Worm (Caenorhabditis elegans) whole organism, L1 larva: ENCODE results near the gene Y17G7B.3.

Experiments used
- C04F5.9 ChIP-seq: sonication (generic microtip); optimal IDR thresholded peaks from 2 replicates; lab custom pipeline; 2016; ENCODE audit warnings: missing genetic modification characterization, missing compliant biosample characterization
- C16A3.4 ChIP-seq: fragments of 150-350 bp; optimal IDR thresholded peaks from 2 replicates; lab custom pipeline; 2014; ENCODE audit warnings: missing biosample characterization, missing genetic modification characterization
- F16B12.6 ChIP-seq: fragments of 150-350 bp; optimal IDR thresholded peaks from 2 replicates; lab custom pipeline; 2014; ENCODE audit warnings: missing biosample characterization, missing genetic modification characterization
- aha-1 ChIP-seq: fragments of 150-350 bp; optimal IDR thresholded peaks from 2 replicates; lab custom pipeline; 2014; ENCODE audit warnings: missing biosample characterization, missing genetic modification characterization
- ama-1 ChIP-seq: fragments of 150-350 bp; optimal IDR thresholded peaks from 2 replicates; lab custom pipeline; 2014
- ceh-8 ChIP-seq: fragments of 200-800 bp; sonication (Bioruptor generic); optimal IDR thresholded peaks from 2 replicates; lab custom pipeline; 2018; ENCODE audit warnings: mild to moderate bottlenecking, missing genetic modification characterization, moderate library complexity, missing compliant biosample characterization
- ces-1 ChIP-seq: fragments of 150-350 bp; optimal IDR thresholded peaks from 2 replicates; lab custom pipeline; 2014; ENCODE audit warnings: missing biosample characterization, missing genetic modification reagents, missing genetic modification characterization
- dpl-1 ChIP-seq, 3 experiments: fragments of 150-350 bp in 2 of 3; sonication (generic microtip) in 1 of 3; optimal IDR thresholded peaks; 2 replicates each; lab custom pipeline; 2014 to 2017; ENCODE audit warnings: missing biosample characterization in 3 of 3, missing genetic modification characterization in 3 of 3, missing genetic modification reagents in 3 of 3
- dsc-1 ChIP-seq: sonication (generic microtip); optimal IDR thresholded peaks from 2 replicates; lab custom pipeline; 2016; ENCODE audit warnings: mild to moderate bottlenecking, missing genetic modification characterization, missing compliant biosample characterization
- efl-1 ChIP-seq, 4 experiments: fragments of 150-350 bp; optimal IDR thresholded peaks in 3 of 4; peaks in 1 of 4; 1 replicate in 1 of 4; 2 replicates in 3 of 4; lab custom pipeline; 2014; ENCODE audit warnings: missing biosample characterization in 2 of 4, missing genetic modification characterization in 2 of 4, missing genetic modification reagents in 2 of 4
- efl-3 ChIP-seq: fragments of 200-800 bp; sonication (Bioruptor generic); optimal IDR thresholded peaks from 2 replicates; lab custom pipeline; 2018; ENCODE audit warnings: mild to moderate bottlenecking, missing genetic modification characterization, missing compliant biosample characterization
- egl-13 ChIP-seq: sonication (generic microtip); optimal IDR thresholded peaks from 2 replicates; lab custom pipeline; 2016; ENCODE audit warnings: missing genotype, missing genetic modification reagents, missing genetic modification characterization, missing compliant biosample characterization
- elt-2 ChIP-seq: sonication (generic microtip); optimal IDR thresholded peaks from 2 replicates; lab custom pipeline; 2016; ENCODE audit warnings: missing genetic modification characterization, mild to moderate bottlenecking, inconsistent platforms, missing compliant biosample characterization, missing genetic modification reagents
- elt-3 ChIP-seq, 6 experiments: fragments of 150-350 bp in 1 of 6; sonication (generic microtip); optimal IDR thresholded peaks; 2 replicates each; lab custom pipeline; 2017 to 2018; ENCODE audit warnings: missing biosample characterization in 6 of 6, missing genetic modification characterization in 6 of 6, inconsistent platforms in 1 of 6
- fkh-4 ChIP-seq: sonication (generic microtip); optimal IDR thresholded peaks from 2 replicates; lab custom pipeline; 2016; ENCODE audit warnings: missing compliant biosample characterization, missing genetic modification characterization, borderline replicate concordance
- grh-1 ChIP-seq: fragments of 200-800 bp; sonication (Bioruptor generic); IDR thresholded peaks from 2 replicates; pipeline ENCODE4 v1.3.6; 2022; ENCODE audit warnings: missing genetic modification reagents, missing genetic modification characterization, missing compliant biosample characterization
- hpl-2 ChIP-seq: fragments of 150-350 bp; optimal IDR thresholded peaks from 2 replicates; lab custom pipeline; 2014; ENCODE audit warnings: missing biosample characterization, missing genetic modification reagents, missing genetic modification characterization
- lin-13 ChIP-seq: fragments of 150-350 bp; optimal IDR thresholded peaks from 2 replicates; lab custom pipeline; 2014; ENCODE audit warnings: missing biosample characterization, missing genetic modification reagents, missing genetic modification characterization
- lin-15B ChIP-seq: fragments of 150-350 bp; sonication (generic microtip); optimal IDR thresholded peaks from 3 replicates; lab custom pipeline; 2014; ENCODE audit warnings: missing biosample characterization, missing genetic modification characterization
- lsy-2 ChIP-seq, 2 experiments: fragments of 150-350 bp; optimal IDR thresholded peaks; 2 replicates each; lab custom pipeline; 2014; ENCODE audit warnings: missing biosample characterization in 2 of 2, missing genetic modification characterization in 2 of 2
- mef-2 ChIP-seq: fragments of 150-350 bp; optimal IDR thresholded peaks from 2 replicates; lab custom pipeline; 2014; ENCODE audit warnings: missing biosample characterization, missing genetic modification characterization
- mep-1 ChIP-seq: fragments of 150-350 bp; optimal IDR thresholded peaks from 2 replicates; lab custom pipeline; 2014; ENCODE audit warnings: missing biosample characterization, missing genetic modification characterization
- nhr-12 ChIP-seq: sonication (generic microtip); optimal IDR thresholded peaks from 2 replicates; lab custom pipeline; 2017; ENCODE audit warnings: missing biosample characterization, missing genetic modification characterization
- nhr-19 ChIP-seq: fragments of 200-800 bp; sonication (Bioruptor generic); conservative IDR thresholded peaks from 2 replicates; pipeline ENCODE4 v1.3.6; 2022; ENCODE audit warnings: missing genetic modification characterization, missing compliant biosample characterization
- nhr-20 ChIP-seq: sonication (generic microtip); optimal IDR thresholded peaks from 2 replicates; lab custom pipeline; 2016; ENCODE audit warnings: mild to moderate bottlenecking, missing genetic modification characterization, missing compliant biosample characterization
- nhr-237 ChIP-seq: fragments of 150-350 bp; optimal IDR thresholded peaks from 2 replicates; lab custom pipeline; 2014; ENCODE audit warnings: missing biosample characterization, missing genetic modification characterization
- nhr-47 ChIP-seq: sonication (generic microtip); optimal IDR thresholded peaks from 2 replicates; lab custom pipeline; 2016; ENCODE audit warnings: mild to moderate bottlenecking, missing genetic modification characterization, moderate library complexity, missing compliant biosample characterization
- nhr-71 ChIP-seq: sonication (generic microtip); optimal IDR thresholded peaks from 2 replicates; lab custom pipeline; 2016; ENCODE audit warnings: mild to moderate bottlenecking, missing genetic modification characterization, moderate library complexity, missing compliant biosample characterization
- nhr-76 ChIP-seq: sonication (generic microtip); optimal IDR thresholded peaks from 2 replicates; lab custom pipeline; 2017; ENCODE audit warnings: missing biosample characterization, missing genetic modification characterization
- nhr-85 ChIP-seq: sonication (generic microtip); peaks from one replicate; lab custom pipeline; 2016; ENCODE audit warnings: missing genetic modification characterization, inconsistent platforms, missing compliant biosample characterization
- pax-3 ChIP-seq: fragments of 200-800 bp; sonication (Bioruptor generic); optimal IDR thresholded peaks from 2 replicates; lab custom pipeline; 2018; ENCODE audit warnings: mild to moderate bottlenecking, missing genetic modification characterization, moderate library complexity, missing compliant biosample characterization
- rnt-1 ChIP-seq: sonication (generic microtip); optimal IDR thresholded peaks from 2 replicates; lab custom pipeline; 2016; ENCODE audit warnings: mild to moderate bottlenecking, missing genetic modification characterization, moderate library complexity, missing compliant biosample characterization
- snpc-4 ChIP-seq: fragments of 150-350 bp; optimal IDR thresholded peaks from 2 replicates; lab custom pipeline; 2014; ENCODE audit warnings: missing biosample characterization, missing genetic modification characterization
- swsn-7 ChIP-seq: sonication (generic microtip); optimal IDR thresholded peaks from 2 replicates; lab custom pipeline; 2016; ENCODE audit warnings: missing genetic modification characterization, missing compliant biosample characterization
- tbx-2 ChIP-seq: sonication (generic microtip); optimal IDR thresholded peaks from 2 replicates; lab custom pipeline; 2016; ENCODE audit warnings: missing genetic modification characterization, missing compliant biosample characterization
- unc-30 ChIP-seq: sonication (generic microtip); optimal IDR thresholded peaks from 2 replicates; lab custom pipeline; 2017; ENCODE audit warnings: missing biosample characterization, missing genetic modification characterization
- unc-86 ChIP-seq: sonication (generic microtip); optimal IDR thresholded peaks from 2 replicates; lab custom pipeline; 2016; ENCODE audit warnings: missing genetic modification characterization, missing compliant biosample characterization
- vab-15 ChIP-seq: sonication (generic microtip); optimal IDR thresholded peaks from 2 replicates; lab custom pipeline; 2017; ENCODE audit warnings: missing genotype, mild to moderate bottlenecking, missing genetic modification characterization, missing compliant biosample characterization
- ztf-11 ChIP-seq, 2 experiments: sonication (generic microtip); optimal IDR thresholded peaks; 2 replicates each; lab custom pipeline; 2016 to 2017; ENCODE audit warnings: missing genetic modification characterization in 2 of 2, missing biosample characterization in 1 of 2, missing compliant biosample characterization in 1 of 2

The Y17G7B.3 gene

DNA sequence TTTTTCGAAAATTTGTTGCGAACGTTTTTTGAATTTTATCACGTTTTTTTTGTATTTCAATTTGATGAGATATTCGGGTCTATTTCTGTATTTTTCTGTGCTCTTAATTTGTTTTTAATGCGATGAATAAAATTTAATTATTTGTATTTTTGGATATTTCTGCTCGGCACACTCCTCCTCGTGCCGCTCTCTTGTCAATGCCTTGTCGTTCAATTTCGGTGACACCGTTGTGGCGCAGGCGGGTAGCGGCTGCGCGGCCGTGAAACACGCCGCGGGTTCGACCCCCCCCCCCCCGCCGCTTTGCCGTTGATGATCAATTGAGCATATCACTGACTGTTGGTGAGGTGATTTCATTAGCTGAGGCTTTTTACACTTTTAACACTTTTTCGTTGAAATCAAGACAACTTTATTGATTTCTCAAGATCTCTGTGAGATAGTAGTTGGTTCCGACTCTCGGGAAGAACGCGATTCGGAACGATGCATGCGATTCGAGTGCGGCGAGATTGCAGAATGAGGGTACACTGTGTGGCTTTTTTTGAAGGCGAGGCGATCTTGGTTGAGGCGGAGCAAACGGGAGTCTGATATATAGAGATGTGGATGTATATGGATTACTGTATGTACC is 28.1 kb upstream of the Y17G7B.3 start (continued):
- TF ChIP-seq ceh-8 (GFP tag; lab: Kevin White, UChicago), result peak; percentile 85
- TF ChIP-seq nhr-12 (tag; lab: Kevin White, UChicago), result no peak
- TF ChIP-seq aha-1, result no peak

- no peak for TF ChIP-seq nhr-19 (GFP tag; lab: Robert Waterston, UW)
- TF ChIP-seq nhr-237 (tag; lab: Kevin White, UChicago), result no peak
- TF ChIP-seq lin-13, result no peak
- no peak for TF ChIP-seq nhr-85 (tag; lab: Kevin White, UChicago)
Observed at ce11 chrII:11962083-11962482, 26.7 kb upstream of the Y17G7B.3 start, which contains the start of the genes W03C9.1 and W03C9.2. W03C9.1 (minus strand) TSS chrII:11962128. W03C9.2 (plus strand) TSS chrII:11962368.

DNA sequence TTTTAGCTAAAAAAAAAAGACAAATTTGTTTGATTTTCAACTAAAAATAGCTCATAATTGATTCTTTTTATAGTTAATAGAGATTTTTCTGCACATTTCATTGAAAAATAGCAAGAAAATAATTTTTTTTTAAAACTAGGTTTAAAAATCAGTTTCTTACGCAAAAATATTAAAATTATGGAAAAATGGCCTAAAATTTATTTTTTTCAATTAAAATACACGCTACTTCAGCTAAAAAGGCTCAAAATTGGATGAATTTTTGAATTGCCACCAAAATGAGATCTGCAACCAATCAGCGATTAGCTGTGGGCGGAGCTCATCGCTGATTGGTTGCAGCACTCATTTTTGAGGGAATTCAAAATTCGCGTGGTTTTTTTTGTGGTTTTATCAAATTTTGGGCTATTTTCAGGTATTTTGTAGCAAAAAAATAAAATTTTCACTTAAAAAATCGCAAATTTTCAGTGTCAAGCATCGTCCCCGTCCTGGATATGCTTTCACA is 25.6 kb upstream of the Y17G7B.3 start:
- TF ChIP-seq efl-1 (optimal IDR thresholded peaks at IDR 0.05; lab: Kevin White, UChicago) (no peak), efl-1 (GFP tag; optimal IDR thresholded peaks at IDR 0.05 in 1 of 2; lab: Kevin White, UChicago) (peak; percentile 55 to 91), dpl-1 (GFP tag; optimal IDR thresholded peaks at IDR 0.05; lab: Kevin White, UChicago) (peak in 1 of 3 experiments; percentile 8), fkh-4 (tag; lab: Kevin White, UChicago) (no peak)

ce11 chrII:11964847-11965246 is 24.0 kb upstream of the Y17G7B.3 start:
- TF ChIP-seq ama-1 (lab: Kevin White, UChicago) (peak; percentile 47), rnt-1 (peak; percentile 8), nhr-71 (tag; lab: Kevin White, UChicago) (peak; percentile 14), ces-1 (no peak), elt-3 (tag; optimal IDR thresholded peaks at IDR 0.05; lab: Kevin White, UChicago) (no peak), elt-2 (no peak), snpc-4 (no peak), efl-1 (optimal IDR thresholded peaks at IDR 0.05; lab: Kevin White, UChicago) (no peak), efl-1 (GFP tag; optimal IDR thresholded peaks at IDR 0.05 in 1 of 2; lab: Kevin White, UChicago) (peak in 1 of 2 experiments; percentile 87)

- peak; percentile 32 for TF ChIP-seq nhr-71 (tag; lab: Kevin White, UChicago)
- peak in 1 of 2 experiments; percentile 2 for TF ChIP-seq lsy-2 (tag; optimal IDR thresholded peaks at IDR 0.05; lab: Kevin White, UChicago)
- no peak for TF ChIP-seq ztf-11 (tag; optimal IDR thresholded peaks at IDR 0.05; lab: Kevin White, UChicago)
- no peak for TF ChIP-seq efl-3 (GFP tag; lab: Kevin White, UChicago)
- TF ChIP-seq C16A3.4 (tag; lab: Kevin White, UChicago), result no peak
- TF ChIP-seq unc-30 (tag; lab: Kevin White, UChicago), result no peak
- no peak for TF ChIP-seq fkh-4 (tag; lab: Kevin White, UChicago)
- peak; percentile 6 for TF ChIP-seq dsc-1
- TF ChIP-seq nhr-20 (tag; lab: Kevin White, UChicago), result no peak
- TF ChIP-seq efl-1 (optimal IDR thresholded peaks at IDR 0.05; lab: Kevin White, UChicago), result no peak
- peak in 1 of 2 experiments; percentile 92 for TF ChIP-seq efl-1 (GFP tag; optimal IDR thresholded peaks at IDR 0.05 in 1 of 2; lab: Kevin White, UChicago)
- TF ChIP-seq ama-1 (lab: Kevin White, UChicago), result peak; percentile 73
- no peak for TF ChIP-seq elt-3 (tag; optimal IDR thresholded peaks at IDR 0.05; lab: Kevin White, UChicago)
- no peak for TF ChIP-seq C04F5.9
- no peak for TF ChIP-seq rnt-1
- TF ChIP-seq tbx-2 (tag; lab: Kevin White, UChicago), result no peak
- no peak for TF ChIP-seq mep-1 (tag; lab: Kevin White, UChicago)
- TF ChIP-seq ces-1, result no peak
- TF ChIP-seq egl-13, result no peak
- TF ChIP-seq nhr-76 (tag; lab: Kevin White, UChicago), result no peak
- TF ChIP-seq lin-13, result no peak
- no peak for TF ChIP-seq pax-3
- TF ChIP-seq hpl-2 (GFP tag; lab: Kevin White, UChicago), result no peak
- TF ChIP-seq F16B12.6 (tag; lab: Kevin White, UChicago), result no peak
- no peak for TF ChIP-seq swsn-7 (tag; lab: Kevin White, UChicago)
- TF ChIP-seq aha-1, result no peak
- TF ChIP-seq unc-86 (tag; lab: Kevin White, UChicago), result no peak
- TF ChIP-seq snpc-4, result no peak
- TF ChIP-seq grh-1 (GFP tag; lab: Robert Waterston, UW), result no peak
- no peak for TF ChIP-seq lin-15B (tag; lab: Kevin White, UChicago)
- TF ChIP-seq nhr-47 (tag; lab: Kevin White, UChicago), result peak; percentile 10
- no peak for TF ChIP-seq vab-15 (tag; lab: Kevin White, UChicago)
- peak; percentile 54 for TF ChIP-seq elt-2
- no peak for TF ChIP-seq nhr-85 (tag; lab: Kevin White, UChicago)
- TF ChIP-seq mef-2 (tag; lab: Kevin White, UChicago), result no peak
- TF ChIP-seq ceh-8 (GFP tag; lab: Kevin White, UChicago), result no peak
Observed at ce11 chrII:11966602-11967001, 22.2 kb upstream of the Y17G7B.3 start, which contains the start of gene rab-7. rab-7 (minus strand) TSS chrII:11966931.
